Worm (Caenorhabditis elegans) whole organism, L1 larva: ENCODE measurements around the gene F26D2.10.

Experiments
- F16B12.6 ChIP-seq: fragments of 150-350 bp; optimal IDR thresholded peaks from 2 replicates; lab custom pipeline; 2014; ENCODE audit warnings: missing biosample characterization, missing genetic modification characterization
- elt-2 ChIP-seq: sonication (generic microtip); optimal IDR thresholded peaks from 2 replicates; lab custom pipeline; 2016; ENCODE audit warnings: missing genetic modification characterization, mild to moderate bottlenecking, inconsistent platforms, missing compliant biosample characterization, missing genetic modification reagents
- elt-3 ChIP-seq, 6 experiments: fragments of 150-350 bp in 1 of 6; sonication (generic microtip); optimal IDR thresholded peaks; 2 replicates each; lab custom pipeline; 2017 to 2018; ENCODE audit warnings: missing biosample characterization in 6 of 6, missing genetic modification characterization in 6 of 6, inconsistent platforms in 1 of 6
- lir-3 ChIP-seq: sonication (generic microtip); optimal IDR thresholded peaks from 2 replicates; lab custom pipeline; 2016; ENCODE audit warnings: mild to moderate bottlenecking, missing genetic modification characterization, moderate library complexity, missing compliant biosample characterization; ENCODE audit not compliant: poor library complexity
- nhr-12 ChIP-seq: sonication (generic microtip); optimal IDR thresholded peaks from 2 replicates; lab custom pipeline; 2017; ENCODE audit warnings: missing biosample characterization, missing genetic modification characterization
- unc-86 ChIP-seq: sonication (generic microtip); optimal IDR thresholded peaks from 2 replicates; lab custom pipeline; 2016; ENCODE audit warnings: missing genetic modification characterization, missing compliant biosample characterization

ce11 chrV:16395739-16396138 lies 33.7 kb downstream of the F26D2.10 start, which contains the start of gene F13A7.12:
- TF ChIP-seq elt-2 (tag; lab: Kevin White, UChicago) (no peak), nhr-12 (no peak), elt-3 (tag; optimal IDR thresholded peaks at IDR 0.05; lab: Kevin White, UChicago) (no peak), F16B12.6 (tag; lab: Kevin White, UChicago) (no peak), lir-3 (tag; lab: Kevin White, UChicago) (no peak), unc-86 (tag; lab: Kevin White, UChicago) (no peak)
